Worm (Caenorhabditis elegans): Measurements from ENCODE around the gene ugt-35.
A peak's percentile ranks its signal among the peaks of the same experiment; 100 is the strongest.

ugt-35 gene

DNA sequence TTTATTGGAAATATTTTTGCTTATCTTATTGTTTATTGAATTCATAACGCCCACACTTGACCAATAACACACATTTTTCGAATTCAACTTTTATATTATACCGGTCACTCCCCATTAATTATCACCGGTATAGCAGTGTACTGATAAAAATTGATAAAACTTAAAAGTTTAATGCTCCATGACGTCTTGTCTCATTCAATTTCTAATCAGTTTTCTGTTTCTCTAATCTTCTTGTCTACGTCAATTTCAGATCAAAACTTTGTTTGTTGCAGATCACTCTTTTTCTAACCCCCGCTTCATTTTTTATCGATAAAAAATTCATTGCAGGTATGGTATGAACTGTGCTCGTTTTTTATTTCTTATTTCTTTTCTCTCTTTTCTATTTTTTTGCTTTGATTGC lies 39.7 kb upstream of the ugt-35 start (continued):
- TF ChIP-seq tra-1 (GFP tag; IDR thresholded peaks at IDR 0.05) = peak; percentile 80
- no peak for TF ChIP-seq R02D3.7 (tag; optimal IDR thresholded peaks at IDR 0.05)
- peak in 1 of 2 experiments; percentile 35 for TF ChIP-seq daf-16 (GFP tag; optimal IDR thresholded peaks at IDR 0.05)
- TF ChIP-seq daf-16 (tag; optimal IDR thresholded peaks at IDR 0.05) = peak; percentile 96
- TF ChIP-seq dmd-6 (GFP tag; IDR thresholded peaks at IDR 0.05) = peak; percentile 99
- peak; percentile 10 for TF ChIP-seq hlh-30 (tag; optimal IDR thresholded peaks at IDR 0.05; ENCODE audit: insufficient read depth)
- peak; percentile 92 for TF ChIP-seq lin-1 (GFP tag; IDR thresholded peaks at IDR 0.05)
- peak in 1 of 2 experiments; percentile 21 for TF ChIP-seq lsy-2 (tag; optimal IDR thresholded peaks at IDR 0.05)
- TF ChIP-seq snpc-1.2 (GFP tag; IDR thresholded peaks at IDR 0.05) = no peak
- peak in 1 of 2 experiments; percentile 0 for TF ChIP-seq hif-1 (tag; optimal IDR thresholded peaks at IDR 0.05)

DNA sequence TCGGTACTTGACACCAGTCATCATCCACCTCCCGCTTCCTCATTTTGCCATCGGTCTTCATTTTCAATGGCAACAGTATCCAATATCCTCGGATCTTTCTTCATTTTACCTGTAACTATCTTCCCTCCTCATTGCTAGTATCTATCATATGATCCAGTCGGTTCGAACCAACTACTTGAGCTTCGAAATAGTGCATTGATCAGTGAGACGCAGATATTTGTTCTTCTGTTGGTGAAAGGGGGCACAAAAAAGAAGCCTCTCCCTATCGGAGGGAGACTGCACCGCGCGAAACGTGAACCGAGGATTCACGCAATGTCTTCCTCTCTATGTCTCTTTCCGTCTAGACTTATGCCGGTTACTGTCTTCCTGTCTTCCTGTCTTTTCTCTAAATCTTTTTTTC lies 37.2 kb upstream of the ugt-35 start:
- no peak for TF ChIP-seq tra-1 (GFP tag; IDR thresholded peaks at IDR 0.05)
- TF ChIP-seq hlh-30 (tag; optimal IDR thresholded peaks at IDR 0.05; ENCODE audit: insufficient read depth) = no peak
- TF ChIP-seq zfp-2 (tag; optimal IDR thresholded peaks at IDR 0.05) = no peak
- peak in 1 of 2 experiments; percentile 7 for TF ChIP-seq unc-62 (GFP tag; optimal IDR thresholded peaks at IDR 0.05 in 1 of 2)
- TF ChIP-seq unc-62 (tag; optimal IDR thresholded peaks at IDR 0.05) = no peak
- TF ChIP-seq Y48G9A.11 (GFP tag; IDR thresholded peaks at IDR 0.05) = no peak

ce11 chrV:10687601-10688000 lies 33.5 kb upstream of the ugt-35 start, which contains the start of gene F29F11.20:
TSS of gene F29F11.20 (plus strand) at chrV:10687901.
- TF ChIP-seq ceh-20 (GFP tag; IDR thresholded peaks at IDR 0.05) (no peak), nhr-28 (tag; optimal IDR thresholded peaks at IDR 0.05) (no peak), vab-7 (GFP tag; IDR thresholded peaks at IDR 0.05) (no peak), F26F4.8 (GFP tag; conservative IDR thresholded peaks at IDR 0.05) (no peak), ctbp-1 (GFP tag; IDR thresholded peaks at IDR 0.05) (no peak), egl-27 (tag; optimal IDR thresholded peaks at IDR 0.05) (no peak), Y75B8A.6 (GFP tag; IDR thresholded peaks at IDR 0.05) (no peak), unc-62 (GFP tag; optimal IDR thresholded peaks at IDR 0.05 in 1 of 2) (no peak), unc-62 (tag; optimal IDR thresholded peaks at IDR 0.05) (no peak), fos-1 (tag; optimal IDR thresholded peaks at IDR 0.05) (no peak)

DNA sequence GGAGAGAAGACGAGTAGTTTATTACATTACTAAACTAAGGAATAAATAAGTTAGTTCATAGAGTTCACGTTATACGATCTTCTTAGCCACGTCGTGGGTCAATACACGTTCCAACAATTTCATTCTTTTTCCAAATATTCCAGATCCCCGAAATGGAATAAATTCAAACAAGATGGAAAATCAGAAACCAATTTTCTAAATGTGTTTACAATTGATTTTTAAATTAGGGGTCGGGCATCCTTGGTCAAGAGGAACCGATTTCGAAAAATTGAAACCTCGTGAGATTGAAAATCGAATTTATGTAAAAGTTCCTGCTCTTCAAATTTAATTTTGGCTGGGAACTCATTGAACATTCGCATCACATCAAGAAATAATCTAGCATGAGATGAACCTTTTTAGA lies 30.7 kb upstream of the ugt-35 start:
- TF ChIP-seq ZK546.5 (tag; optimal IDR thresholded peaks at IDR 0.05) = no peak
- no peak for TF ChIP-seq R02D3.7 (tag; optimal IDR thresholded peaks at IDR 0.05)
- peak; percentile 23 for TF ChIP-seq ces-1 (GFP tag; optimal IDR thresholded peaks at IDR 0.05)
- TF ChIP-seq F10B5.3 (tag; optimal IDR thresholded peaks at IDR 0.05) = no peak
- no peak for TF ChIP-seq aly-2 (tag; optimal IDR thresholded peaks at IDR 0.05)
- peak; percentile 18 for TF ChIP-seq fkh-10 (GFP tag; optimal IDR thresholded peaks at IDR 0.05)

DNA sequence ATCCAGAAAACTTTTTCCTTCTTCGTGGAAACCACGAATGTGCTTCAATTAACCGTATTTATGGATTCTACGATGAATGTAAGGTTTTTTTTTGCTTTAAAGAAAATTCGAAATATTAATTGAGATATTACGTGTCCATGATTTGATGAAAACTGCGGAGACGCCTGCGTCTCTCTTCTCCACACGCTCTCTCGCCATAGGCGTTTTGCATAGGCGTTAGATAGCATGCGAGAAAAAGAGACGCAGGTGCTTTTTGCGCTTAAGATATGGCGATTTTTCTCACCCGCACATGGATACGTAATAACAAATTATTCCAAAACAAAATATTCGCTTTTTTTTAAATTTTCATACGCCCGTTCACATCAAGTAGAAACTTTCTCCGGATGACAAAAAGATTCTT lies 29.4 kb upstream of the ugt-35 start:
- no peak for TF ChIP-seq ceh-28 (tag; optimal IDR thresholded peaks at IDR 0.05)

ce11 chrV:10682122-10682521 lies 28.1 kb upstream of the ugt-35 start, which contains the start of gene gsp-1:
TSS of gene gsp-1 (plus strand) at chrV:10682422.
- no peak for TF ChIP-seq lin-38 (GFP tag; IDR thresholded peaks at IDR 0.05)
- TF ChIP-seq ceh-82 (tag; optimal IDR thresholded peaks at IDR 0.05) = no peak
- TF ChIP-seq nhr-11 (tag; optimal IDR thresholded peaks at IDR 0.05) = no peak
- TF ChIP-seq zip-2 (tag; optimal IDR thresholded peaks at IDR 0.05) = no peak
- TF ChIP-seq aha-1 (tag) = peak; percentile 22
- no peak for TF ChIP-seq egl-43 (GFP tag; IDR thresholded peaks at IDR 0.05)

Measured in whole organism, L4 larva.